Worm (Caenorhabditis elegans): ENCODE results near the gene gtf-2H3.

DNA sequence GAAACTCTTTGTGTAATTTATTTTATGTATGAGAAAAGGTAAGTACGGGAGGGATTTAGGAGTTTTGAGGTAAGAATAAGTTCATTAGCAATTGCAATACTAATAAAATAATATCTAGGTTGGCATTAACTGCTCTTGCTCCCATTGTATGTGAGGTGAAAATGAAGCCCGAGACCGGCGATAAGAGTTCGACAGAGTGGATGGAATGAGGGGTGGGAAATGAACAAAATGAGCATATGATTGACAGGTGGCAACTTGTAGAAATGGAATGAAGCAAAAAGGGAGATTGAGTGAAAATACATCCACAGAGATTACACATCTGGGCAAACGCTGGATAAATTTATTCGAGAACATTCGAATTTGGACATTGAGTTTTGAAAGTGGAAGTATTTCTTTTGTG lies 41.2 kb downstream of the gtf-2H3 start:
- TF ChIP-seq lin-13 (tag; optimal IDR thresholded peaks at IDR 0.05) (no peak), ceh-83 (GFP tag; optimal IDR thresholded peaks at IDR 0.05) (no peak), mab-5 (tag; optimal IDR thresholded peaks at IDR 0.05) (no peak), ztf-11 (tag; optimal IDR thresholded peaks at IDR 0.05) (no peak), elt-3 (tag; optimal IDR thresholded peaks at IDR 0.05) (no peak), nhr-28 (tag; optimal IDR thresholded peaks at IDR 0.05) (no peak), unc-39 (tag; optimal IDR thresholded peaks at IDR 0.05) (no peak), nhr-237 (tag; optimal IDR thresholded peaks at IDR 0.05) (no peak), unc-62 (GFP tag; optimal IDR thresholded peaks at IDR 0.05) (no peak), flh-1 (GFP tag; optimal IDR thresholded peaks at IDR 0.05) (no peak), ceh-43 (GFP tag; optimal IDR thresholded peaks at IDR 0.05) (no peak), unc-120 (tag; optimal IDR thresholded peaks at IDR 0.05; ENCODE audit: poor library complexity, severe bottlenecking) (no peak), pha-4 (tag; optimal IDR thresholded peaks at IDR 0.05) (no peak)
